Fruit fly (Drosophila melanogaster): ENCODE measurements around the gene Smr.
A peak's percentile ranks its signal among the peaks of the same experiment; 100 is the strongest.

Smr gene

DNA sequence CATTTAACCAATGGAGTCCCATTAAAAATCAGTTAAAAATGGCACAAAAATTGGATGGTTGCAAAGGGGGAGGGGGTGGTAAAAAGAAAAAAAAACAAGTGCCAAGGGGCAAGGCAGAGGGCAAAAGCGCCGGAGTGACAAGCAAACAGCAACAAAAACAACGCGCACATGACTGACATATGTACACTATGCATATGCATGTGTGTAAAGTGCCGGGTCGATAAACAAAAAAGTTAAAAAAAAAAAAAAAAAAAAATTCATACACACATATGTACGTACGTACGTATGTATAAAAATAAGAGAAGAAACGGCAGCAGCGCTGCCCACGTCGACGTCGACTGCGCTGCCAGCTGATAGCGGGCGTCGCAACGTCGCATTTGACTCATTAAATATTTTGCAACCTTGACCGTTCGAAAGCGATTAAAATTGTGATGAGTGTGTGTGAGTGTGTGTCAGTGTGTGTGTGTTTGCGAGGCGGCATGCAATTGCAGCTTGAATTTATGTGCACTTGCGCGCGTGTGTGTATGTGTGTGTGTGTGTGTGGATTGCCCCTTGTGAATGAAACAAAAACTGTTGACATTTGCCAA lies 14.7 kb downstream of the Smr start (continued):
- TF ChIP-seq tna (GFP tag; IDR thresholded peaks at IDR 0.05; ENCODE audit: partially characterized antibody) (no peak), lilli (GFP tag; optimal IDR thresholded peaks at IDR 0.05) (no peak), Sry-δ (GFP tag; optimal IDR thresholded peaks at IDR 0.05) (no peak), lov (optimal IDR thresholded peaks at IDR 0.05) (no peak), lov (GFP tag; IDR thresholded peaks at IDR 0.05) (no peak), Rx (GFP tag; IDR thresholded peaks at IDR 0.05) (no peak), ase (GFP tag; IDR thresholded peaks at IDR 0.05) (no peak), scrt (GFP tag; optimal IDR thresholded peaks at IDR 0.05) (no peak), tll (GFP tag; optimal IDR thresholded peaks at IDR 0.05) (peak in 1 of 2 experiments; percentile 6), CG7786 (GFP tag; optimal IDR thresholded peaks at IDR 0.05) (no peak), vvl (GFP tag; IDR thresholded peaks at IDR 0.05) (peak; percentile 42; the same call in 1 of the 2 replicates), fd64A (GFP tag; optimal IDR thresholded peaks at IDR 0.05) (no peak), CG3407 (GFP tag; optimal IDR thresholded peaks at IDR 0.05) (peak; percentile 20), Lim3 (GFP tag; IDR thresholded peaks at IDR 0.05) (no peak), CG15601 (tag; optimal IDR thresholded peaks at IDR 0.05) (no peak), CG15479 (GFP tag; optimal IDR thresholded peaks at IDR 0.05) (peak; percentile 89), CG14014 (GFP tag; IDR thresholded peaks at IDR 0.05) (no peak), CG13123 (GFP tag; optimal IDR thresholded peaks at IDR 0.05) (no peak), CG34376 (GFP tag; optimal IDR thresholded peaks at IDR 0.05) (no peak), row (GFP tag; IDR thresholded peaks at IDR 0.05) (no peak), her (GFP tag; optimal IDR thresholded peaks at IDR 0.05) (no peak), NFAT (GFP tag; IDR thresholded peaks at IDR 0.05) (no peak), CG1529 (GFP tag; optimal IDR thresholded peaks at IDR 0.05) (no peak)

DNA sequence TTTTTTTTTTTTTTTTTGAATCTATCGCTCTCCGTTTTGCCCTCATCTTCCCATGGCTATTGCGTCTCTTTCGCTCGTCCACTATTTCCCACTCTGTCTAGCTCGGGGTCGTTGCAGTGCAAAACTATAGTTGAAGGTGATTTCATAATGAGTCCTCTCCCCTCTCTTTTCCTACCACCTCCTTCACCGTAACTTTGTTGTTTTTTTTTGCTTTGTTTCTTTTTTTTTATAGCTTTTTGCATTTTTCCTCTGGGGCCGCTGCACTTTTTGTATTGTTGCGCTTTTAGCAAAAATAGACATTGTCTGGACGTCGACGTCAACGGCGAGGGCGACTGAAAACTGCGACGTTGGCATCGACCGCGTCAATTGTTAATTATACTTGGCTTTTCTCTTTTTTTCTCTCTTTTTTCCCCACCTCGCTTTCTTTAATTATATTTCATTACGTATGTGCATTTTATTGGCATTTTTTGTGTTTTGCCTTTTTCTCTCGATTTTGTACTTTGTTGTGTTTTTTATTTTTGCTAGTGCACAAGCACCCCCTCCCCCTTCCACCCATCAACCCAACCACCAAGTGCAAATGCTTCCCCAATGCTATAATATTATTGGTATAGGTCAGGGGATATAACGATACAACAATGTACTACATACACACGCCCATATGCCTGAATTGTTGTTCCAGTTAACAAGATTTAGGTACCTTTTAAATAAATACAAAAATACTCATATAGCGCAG lies 17.1 kb downstream of the Smr start:
- TF ChIP-seq sqz (GFP tag; optimal IDR thresholded peaks at IDR 0.05): peak; percentile 82
- TF ChIP-seq crol (GFP tag; IDR thresholded peaks at IDR 0.05): peak; percentile 37; the same call in 1 of the 2 replicates
- peak; percentile 14; the same call in 1 of the 2 replicates for TF ChIP-seq vvl (GFP tag; IDR thresholded peaks at IDR 0.05)
- TF ChIP-seq sens (GFP tag): peak; percentile 64
- 0 out of 2 replicates have a peak, but pooled peaks have one; percentile 15 for TF ChIP-seq gsb (GFP tag; IDR thresholded peaks at IDR 0.05)
- TF ChIP-seq nom (GFP tag; optimal IDR thresholded peaks at IDR 0.05): peak; percentile 98
- TF ChIP-seq CG17829 (tag; optimal IDR thresholded peaks at IDR 0.05): no peak
- TF ChIP-seq toy (GFP tag; IDR thresholded peaks at IDR 0.05): no peak
- peak in 1 of 2 experiments; percentile 93 for TF ChIP-seq bsh (GFP tag; optimal IDR thresholded peaks at IDR 0.05)
- TF ChIP-seq Atf-2 (GFP tag; optimal IDR thresholded peaks at IDR 0.05): no peak
- peak; percentile 88 for TF ChIP-seq Drgx (GFP tag; IDR thresholded peaks at IDR 0.05)
- TF ChIP-seq chinmo (GFP tag; IDR thresholded peaks at IDR 0.05; ENCODE audit: partially characterized antibody): 0 out of 4 replicates have a peak, but pooled peaks have one; percentile 32

- TF ChIP-seq CG10209 (GFP tag; optimal IDR thresholded peaks at IDR 0.05) (peak; percentile 12), Dref (GFP tag; IDR thresholded peaks at IDR 0.05) (no peak), ara (GFP tag; IDR thresholded peaks at IDR 0.05) (no peak), BtbVII (GFP tag; optimal IDR thresholded peaks at IDR 0.05) (no peak), Xbp1 (GFP tag; optimal IDR thresholded peaks at IDR 0.05) (no peak), ash1 (GFP tag; optimal IDR thresholded peaks at IDR 0.05) (peak; percentile 41), Atf-2 (GFP tag; optimal IDR thresholded peaks at IDR 0.05) (no peak), pros (GFP tag; optimal IDR thresholded peaks at IDR 0.05) (peak; percentile 50), CHES-1-like (GFP tag; optimal IDR thresholded peaks at IDR 0.05) (no peak), B-H2 (GFP tag; optimal IDR thresholded peaks at IDR 0.05) (no peak), CG16863 (GFP tag; optimal IDR thresholded peaks at IDR 0.05) (peak; percentile 1), kay (GFP tag; optimal IDR thresholded peaks at IDR 0.05) (peak; percentile 72), Hr39 (optimal IDR thresholded peaks at IDR 0.05) (no peak), nau (GFP tag; optimal IDR thresholded peaks at IDR 0.05) (no peak)
Observed at dm6 chrX:12724287-12725186, 17.9 kb downstream of the Smr start.
